Worm (Caenorhabditis elegans) whole organism, L1 larva: Measurements from ENCODE around the gene ZC416.2.

Source experiments
- ama-1 ChIP-seq: fragments of 150-350 bp; optimal IDR thresholded peaks from 2 replicates; lab custom pipeline; 2014
- fos-1 ChIP-seq: fragments of 150-350 bp; optimal IDR thresholded peaks from 2 replicates; lab custom pipeline; 2014; ENCODE audit warnings: missing biosample characterization, missing genetic modification characterization
- lin-15B ChIP-seq: fragments of 150-350 bp; sonication (generic microtip); optimal IDR thresholded peaks from 3 replicates; lab custom pipeline; 2014; ENCODE audit warnings: missing biosample characterization, missing genetic modification characterization
- mep-1 ChIP-seq: fragments of 150-350 bp; optimal IDR thresholded peaks from 2 replicates; lab custom pipeline; 2014; ENCODE audit warnings: missing biosample characterization, missing genetic modification characterization
- sox-4 ChIP-seq: sonication (generic microtip); optimal IDR thresholded peaks from 2 replicates; lab custom pipeline; 2016; ENCODE audit warnings: missing genetic modification characterization, missing compliant biosample characterization

DNA sequence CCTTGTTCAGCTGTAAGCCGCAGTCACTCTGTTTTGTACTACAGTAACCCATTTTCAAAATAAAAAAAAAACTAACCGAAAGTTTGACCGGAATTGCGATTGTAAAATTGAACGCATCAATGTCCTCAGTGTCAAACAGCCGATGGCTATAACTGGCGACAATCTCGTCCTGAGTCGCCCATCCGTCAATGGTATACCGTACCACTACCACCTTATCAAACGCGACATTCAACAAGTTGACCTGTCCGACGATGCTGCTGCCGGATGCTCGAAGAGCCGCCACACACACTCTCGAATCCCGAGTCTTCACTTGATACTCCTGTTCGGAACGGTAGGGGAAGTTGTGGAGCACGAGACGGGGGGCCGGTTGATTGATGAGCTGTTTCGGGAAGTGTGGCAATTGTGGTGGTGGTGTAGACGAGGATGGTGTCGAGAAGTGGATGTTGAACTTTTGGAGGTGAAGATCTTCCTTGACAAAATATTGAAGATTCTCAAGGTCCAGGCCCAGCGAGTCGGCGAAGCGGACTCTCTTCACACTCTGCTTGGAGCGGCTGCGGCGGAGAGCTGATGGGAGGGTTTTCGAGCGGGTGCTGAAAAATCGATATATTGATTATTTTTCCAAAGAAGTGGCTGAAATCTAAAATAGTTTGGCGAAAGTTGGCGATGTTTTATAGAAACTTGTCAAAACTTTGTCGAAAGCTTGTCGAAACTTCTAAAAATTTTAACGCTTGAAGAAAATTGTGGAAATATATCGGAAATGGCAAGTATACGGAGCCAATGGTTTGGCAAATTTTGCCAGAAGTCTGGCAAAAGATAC, 13.1 kb downstream of the ZC416.2 start:
- TF ChIP-seq sox-4 (no peak), ama-1 (no peak), mep-1 (tag; lab: Kevin White, UChicago) (no peak), fos-1 (tag; lab: Kevin White, UChicago) (no peak), lin-15B (tag; lab: Kevin White, UChicago) (no peak)
